Worm (Caenorhabditis elegans): ENCODE measurements around the gene F47G3.3.
A peak's percentile ranks its signal among the peaks of the same experiment; 100 is the strongest.

The F47G3.3 gene

ce11 chrX:2344104-2344503 lies 31.7 kb upstream of the F47G3.3 start:
- TF ChIP-seq unc-39 (tag; optimal IDR thresholded peaks at IDR 0.05), result no peak
- TF ChIP-seq fkh-10 (GFP tag; optimal IDR thresholded peaks at IDR 0.05), result no peak
- TF ChIP-seq aha-1 (tag), result peak; percentile 52
- no peak for TF ChIP-seq egl-27 (tag; optimal IDR thresholded peaks at IDR 0.05)
- TF ChIP-seq ZK546.5 (tag; optimal IDR thresholded peaks at IDR 0.05), result no peak
- no peak for TF ChIP-seq lsy-2 (tag; optimal IDR thresholded peaks at IDR 0.05)
- no peak for TF ChIP-seq daf-19 (GFP tag; conservative IDR thresholded peaks at IDR 0.05)
- no peak for TF ChIP-seq ctbp-1 (GFP tag; IDR thresholded peaks at IDR 0.05)
- no peak for TF ChIP-seq ceh-28 (tag; optimal IDR thresholded peaks at IDR 0.05)

ce11 chrX:2344666-2345065 lies 31.1 kb upstream of the F47G3.3 start, which contains the start of gene nlp-2:
Gene nlp-2, minus strand, starts transcription at chrX:2344766.
- TF ChIP-seq nhr-28 (tag; optimal IDR thresholded peaks at IDR 0.05) (no peak), daf-16 (GFP tag; optimal IDR thresholded peaks at IDR 0.05) (no peak), daf-16 (tag; optimal IDR thresholded peaks at IDR 0.05) (no peak), ztf-11 (tag; optimal IDR thresholded peaks at IDR 0.05) (no peak), mdl-1 (tag; optimal IDR thresholded peaks at IDR 0.05) (no peak), nhr-42 (GFP tag; IDR thresholded peaks at IDR 0.05) (no peak), F44E2.7 (GFP tag; IDR thresholded peaks at IDR 0.05) (no peak), mes-2 (tag; optimal IDR thresholded peaks at IDR 0.05; ENCODE audit: poor library complexity, severe bottlenecking) (no peak)

ce11 chrX:2347962-2348361 lies 27.8 kb upstream of the F47G3.3 start:
- TF ChIP-seq D1046.2 (GFP tag; IDR thresholded peaks at IDR 0.05), result no peak
- TF ChIP-seq spr-1 (tag; optimal IDR thresholded peaks at IDR 0.05), result no peak
- no peak for TF ChIP-seq ztf-11 (tag; optimal IDR thresholded peaks at IDR 0.05)
- no peak for TF ChIP-seq tag-97 (GFP tag; IDR thresholded peaks at IDR 0.05)
- TF ChIP-seq dpl-1 (GFP tag; optimal IDR thresholded peaks at IDR 0.05), result no peak
- no peak for TF ChIP-seq nhr-76 (tag; optimal IDR thresholded peaks at IDR 0.05)
- no peak for TF ChIP-seq unc-62 (GFP tag; optimal IDR thresholded peaks at IDR 0.05 in 1 of 2)
- TF ChIP-seq unc-62 (tag; optimal IDR thresholded peaks at IDR 0.05), result no peak
- TF ChIP-seq arid-1 (GFP tag; conservative IDR thresholded peaks at IDR 0.05), result no peak
- TF ChIP-seq jun-1 (tag; optimal IDR thresholded peaks at IDR 0.05), result no peak
- no peak for TF ChIP-seq T20F7.1 (GFP tag; optimal IDR thresholded peaks at IDR 0.05)
- TF ChIP-seq nhr-11 (tag; optimal IDR thresholded peaks at IDR 0.05), result no peak
- TF ChIP-seq madf-5 (GFP tag; IDR thresholded peaks at IDR 0.05), result no peak
- no peak for TF ChIP-seq daf-12 (tag; optimal IDR thresholded peaks at IDR 0.05)

- 0 out of 2 replicates have a peak, but pooled peaks have one; percentile 9 for TF ChIP-seq php-3 (GFP tag; IDR thresholded peaks at IDR 0.05)
- TF ChIP-seq dve-1 (tag; optimal IDR thresholded peaks at IDR 0.05; ENCODE audit: insufficient read depth), result no peak
- TF ChIP-seq lin-15B (tag; optimal IDR thresholded peaks at IDR 0.05), result no peak
These were observed 22.9 kb upstream of the F47G3.3 start for ce11 chrX:2352929-2353328.

- TF ChIP-seq jun-1 (tag; optimal IDR thresholded peaks at IDR 0.05), result no peak
- no peak for TF ChIP-seq dmd-6 (GFP tag; IDR thresholded peaks at IDR 0.05)
- peak in 1 of 2 experiments; percentile 9 for TF ChIP-seq unc-62 (GFP tag; optimal IDR thresholded peaks at IDR 0.05 in 1 of 2)
- no peak for TF ChIP-seq unc-62 (tag; optimal IDR thresholded peaks at IDR 0.05)
These were observed 16.0 kb upstream of the F47G3.3 start, which contains the start of gene lgc-40 for ce11 chrX:2359797-2360196. Gene lgc-40, plus strand, starts transcription at chrX:2360097.

ce11 chrX:2362872-2363271 lies 12.9 kb upstream of the F47G3.3 start:
- TF ChIP-seq Y105C5A.15 (GFP tag; IDR thresholded peaks at IDR 0.05), result 0 out of 2 replicates have a peak, but pooled peaks have one; percentile 42
- TF ChIP-seq daf-16 (GFP tag; optimal IDR thresholded peaks at IDR 0.05), result no peak
- TF ChIP-seq daf-16 (tag; optimal IDR thresholded peaks at IDR 0.05), result no peak
- no peak for TF ChIP-seq zag-1 (tag; optimal IDR thresholded peaks at IDR 0.05)
- TF ChIP-seq nhr-41 (GFP tag; IDR thresholded peaks at IDR 0.05), result no peak
- TF ChIP-seq dmd-9 (GFP tag; IDR thresholded peaks at IDR 0.05), result no peak
- peak; percentile 23; the same call in 1 of the 2 replicates for TF ChIP-seq Y48G9A.11 (GFP tag; IDR thresholded peaks at IDR 0.05)
- no peak for TF ChIP-seq nhr-102 (tag; optimal IDR thresholded peaks at IDR 0.05)
- TF ChIP-seq snpc-1.2 (GFP tag; IDR thresholded peaks at IDR 0.05), result peak; percentile 68
- TF ChIP-seq egl-43 (GFP tag; IDR thresholded peaks at IDR 0.05), result no peak
